Fruit fly (Drosophila melanogaster): ENCODE results near the gene CG42249.

- TF ChIP-seq cnc (optimal IDR thresholded peaks at IDR 0.05) (no peak), bab1 (GFP tag; optimal IDR thresholded peaks at IDR 0.05) (peak; percentile 55), Mnt (GFP tag; optimal IDR thresholded peaks at IDR 0.05) (peak; percentile 30), cic (GFP tag; optimal IDR thresholded peaks at IDR 0.05) (no peak), CG5204 (GFP tag; optimal IDR thresholded peaks at IDR 0.05) (no peak), Crg-1 (GFP tag; optimal IDR thresholded peaks at IDR 0.05) (no peak), CG14711 (tag; optimal IDR thresholded peaks at IDR 0.05) (no peak), toe (GFP tag; optimal IDR thresholded peaks at IDR 0.05) (no peak), CG7101 (tag; optimal IDR thresholded peaks at IDR 0.05) (peak; percentile 1)
Observed at dm6 chrX:11087384-11087783, 8.7 kb upstream of the CG42249 start.
